Fruit fly (Drosophila melanogaster) whole organism, embryonic: ENCODE results near the gene Ptp69D.

Experiments used
- Adf1 ChIP-seq: fragments of 200-800 bp; sonication (Bioruptor generic); IDR thresholded peaks from 2 replicates; pipeline ENCODE4 v1.3.6; 2022; ENCODE audit warnings: missing biosample characterization, missing genetic modification characterization
- Aef1 ChIP-seq: fragments of 200-800 bp; sonication (Bioruptor generic); IDR thresholded peaks from 3 replicates; pipeline ENCODE4 v1.3.6; 2022; ENCODE audit warnings: missing biosample characterization, missing genetic modification characterization
- CG12104 ChIP-seq: fragments of 200-800 bp; sonication (Bioruptor generic); optimal IDR thresholded peaks from 3 replicates; lab custom pipeline; 2016; ENCODE audit warnings: missing biosample characterization, missing genetic modification characterization
- CG15011 ChIP-seq: fragments of 200-800 bp; sonication (Bioruptor generic); optimal IDR thresholded peaks from 3 replicates; lab custom pipeline; 2018; ENCODE audit warnings: missing biosample characterization, mild to moderate bottlenecking, missing genetic modification characterization
- CG15601 ChIP-seq: fragments of 200-800 bp; sonication (Bioruptor generic); optimal IDR thresholded peaks from 3 replicates; lab custom pipeline; 2019; ENCODE audit warnings: missing biosample characterization, mild to moderate bottlenecking, missing genetic modification characterization, moderate library complexity
- CG1792 ChIP-seq: fragments of 200-800 bp; sonication (Bioruptor generic); optimal IDR thresholded peaks from 2 replicates; lab custom pipeline; 2016; ENCODE audit warnings: missing biosample characterization, missing genetic modification characterization
- CG18262 ChIP-seq: fragments of 200-800 bp; optimal IDR thresholded peaks from 3 replicates; lab custom pipeline; 2019; ENCODE audit warnings: missing biosample characterization, mild to moderate bottlenecking, missing genetic modification characterization, moderate library complexity
- CG2129 ChIP-seq: fragments of 200-800 bp; sonication (Bioruptor generic); IDR thresholded peaks from 2 replicates; pipeline ENCODE4 v1.3.6; 2022; ENCODE audit warnings: missing biosample characterization, missing genetic modification characterization; ENCODE audit not compliant: partially characterized antibody
- CG2875 ChIP-seq: fragments of 200-800 bp; sonication (Bioruptor generic); optimal IDR thresholded peaks from 2 replicates; lab custom pipeline; 2017; ENCODE audit warnings: missing biosample characterization, mild to moderate bottlenecking, missing genetic modification characterization, missing genetic modification reagents
- CG32772 ChIP-seq: fragments of 200-800 bp; sonication (Bioruptor generic); IDR thresholded peaks from 2 replicates; pipeline ENCODE4 v1.3.6; 2022; ENCODE audit warnings: missing biosample characterization, missing genetic modification characterization
- CG34376 ChIP-seq: fragments of 200-800 bp; sonication (Bioruptor generic); optimal IDR thresholded peaks from 2 replicates; lab custom pipeline; 2018; ENCODE audit warnings: missing biosample characterization, mild to moderate bottlenecking, missing genetic modification characterization
- CG4617 ChIP-seq: fragments of 200-800 bp; sonication (Bioruptor generic); optimal IDR thresholded peaks from 3 replicates; lab custom pipeline; 2016; ENCODE audit warnings: missing biosample characterization, missing genetic modification characterization, borderline replicate concordance
- CG6175 ChIP-seq: fragments of 200-800 bp; sonication (Bioruptor generic); IDR thresholded peaks from 3 replicates; pipeline ENCODE4 v1.3.6; 2022; ENCODE audit warnings: missing biosample characterization, missing genetic modification characterization
- CG6272 ChIP-seq: fragments of 200-800 bp; sonication (Bioruptor generic); IDR thresholded peaks from 2 replicates; pipeline ENCODE4 v1.3.6; 2022; ENCODE audit warnings: missing biosample characterization, missing genetic modification characterization
- CG6689 ChIP-seq: fragments of 200-800 bp; sonication (Bioruptor generic); IDR thresholded peaks from 2 replicates; pipeline ENCODE4 v1.3.6; 2022; ENCODE audit warnings: missing biosample characterization, missing genetic modification characterization
- CG6791 ChIP-seq: fragments of 200-800 bp; sonication (Bioruptor generic); IDR thresholded peaks from 3 replicates; pipeline ENCODE4 v1.3.6; 2022; ENCODE audit warnings: missing biosample characterization, missing genetic modification characterization; ENCODE audit not compliant: partially characterized antibody
- CG8478 ChIP-seq: fragments of >200 bp; optimal IDR thresholded peaks from 2 replicates; lab custom pipeline; 2018
- CHES-1-like ChIP-seq: fragments of 200-800 bp; sonication (Bioruptor generic); optimal IDR thresholded peaks from 2 replicates; lab custom pipeline; 2016; ENCODE audit warnings: missing biosample characterization, missing genetic modification characterization
- Camta ChIP-seq: fragments of 200-800 bp; sonication (Bioruptor generic); optimal IDR thresholded peaks from 2 replicates; lab custom pipeline; 2016; ENCODE audit warnings: missing biosample characterization, missing genetic modification characterization
- CoRest ChIP-seq: fragments of 200-800 bp; sonication (Bioruptor generic); optimal IDR thresholded peaks from 3 replicates; lab custom pipeline; 2018; ENCODE audit warnings: missing biosample characterization, mild to moderate bottlenecking, missing genetic modification characterization, moderate library complexity
- Dp ChIP-seq: fragments of 200-800 bp; sonication (Bioruptor generic); optimal IDR thresholded peaks from 2 replicates; lab custom pipeline; 2018; ENCODE audit warnings: missing biosample characterization, mild to moderate bottlenecking, missing genetic modification characterization, moderate library complexity
- E2f2 ChIP-seq: fragments of 200-800 bp; sonication (Bioruptor generic); IDR thresholded peaks from 2 replicates; pipeline ENCODE4 v1.3.6; 2022; ENCODE audit warnings: missing biosample characterization, missing genetic modification characterization
- Fer2 ChIP-seq: fragments of 200-800 bp; sonication (Bioruptor generic); optimal IDR thresholded peaks from 2 replicates; lab custom pipeline; 2018; ENCODE audit warnings: missing biosample characterization, mild to moderate bottlenecking, missing genetic modification characterization, moderate library complexity
- Hand ChIP-seq: fragments of 200-800 bp; sonication (Bioruptor generic); optimal IDR thresholded peaks from 2 replicates; lab custom pipeline; 2017; ENCODE audit warnings: mild to moderate bottlenecking, missing biosample characterization, missing genetic modification reagents, missing genetic modification characterization
- HmgZ ChIP-seq: fragments of 200-800 bp; sonication (Bioruptor generic); optimal IDR thresholded peaks from 2 replicates; lab custom pipeline; 2018; ENCODE audit warnings: missing biosample characterization, mild to moderate bottlenecking, missing genetic modification characterization
- Lhr ChIP-seq: fragments of 200-800 bp; sonication (Bioruptor generic); optimal IDR thresholded peaks from 3 replicates; lab custom pipeline; 2017; ENCODE audit warnings: mild to moderate bottlenecking, missing biosample characterization, missing genetic modification reagents, missing genetic modification characterization
- Max ChIP-seq: fragments of 200-800 bp; sonication (Bioruptor generic); optimal IDR thresholded peaks from 2 replicates; lab custom pipeline; 2016; ENCODE audit warnings: missing biosample characterization, mild to moderate bottlenecking, missing genetic modification characterization
- Mes4 ChIP-seq: fragments of 200-800 bp; sonication (Bioruptor generic); optimal IDR thresholded peaks from 2 replicates; lab custom pipeline; 2016; ENCODE audit warnings: missing biosample characterization, missing genetic modification characterization
- Ptx1 ChIP-seq: fragments of 200-800 bp; sonication (Bioruptor generic); IDR thresholded peaks from 2 replicates; pipeline ENCODE4 v1.3.6; 2022; ENCODE audit warnings: missing biosample characterization, missing genetic modification characterization
- Sry-δ ChIP-seq: fragments of 200-800 bp; sonication (Bioruptor generic); optimal IDR thresholded peaks from 2 replicates; lab custom pipeline; 2016; ENCODE audit warnings: missing biosample characterization, missing genetic modification characterization
- Taf1 ChIP-seq: fragments of 200-800 bp; sonication (Bioruptor generic); IDR thresholded peaks from 2 replicates; pipeline ENCODE4 v1.3.6; 2022; ENCODE audit warnings: missing biosample characterization, missing genetic modification characterization
- ap ChIP-seq: fragments of 200-800 bp; sonication (Bioruptor generic); IDR thresholded peaks from 2 replicates; pipeline ENCODE4 v1.3.6; 2022; ENCODE audit warnings: missing biosample characterization, missing genetic modification characterization
- chinmo ChIP-seq: fragments of 200-800 bp; sonication (Bioruptor generic); IDR thresholded peaks from 4 replicates; pipeline ENCODE4 v1.3.6; 2022; ENCODE audit warnings: missing biosample characterization, missing genetic modification characterization; ENCODE audit not compliant: partially characterized antibody
- dysf ChIP-seq: fragments of 200-800 bp; sonication (Bioruptor generic); IDR thresholded peaks from 3 replicates; pipeline ENCODE4 v1.3.6; 2022; ENCODE audit warnings: missing biosample characterization, missing genetic modification characterization
- eyg ChIP-seq: fragments of 200-800 bp; sonication (Bioruptor generic); optimal IDR thresholded peaks from 3 replicates; lab custom pipeline; 2016; ENCODE audit warnings: missing biosample characterization, missing genetic modification characterization
- fd102C ChIP-seq: fragments of 200-800 bp; sonication (Bioruptor generic); optimal IDR thresholded peaks from 2 replicates; lab custom pipeline; 2018; ENCODE audit warnings: missing biosample characterization, mild to moderate bottlenecking, missing genetic modification characterization, moderate library complexity
- grn ChIP-seq: fragments of 200-800 bp; sonication (Bioruptor generic); optimal IDR thresholded peaks from 3 replicates; lab custom pipeline; 2017; ENCODE audit warnings: missing biosample characterization, missing genetic modification characterization
- gro ChIP-seq: fragments of 200-800 bp; sonication (Bioruptor generic); optimal IDR thresholded peaks from 2 replicates; lab custom pipeline; 2016; ENCODE audit warnings: missing biosample characterization, missing genetic modification characterization
- gt ChIP-seq: fragments of 200-800 bp; sonication (Bioruptor generic); IDR thresholded peaks from 2 replicates; pipeline ENCODE4 v1.3.6; 2022; ENCODE audit warnings: missing biosample characterization, missing genetic modification characterization
- knrl ChIP-seq: fragments of 200-800 bp; sonication (Bioruptor generic); IDR thresholded peaks from 3 replicates; pipeline ENCODE4 v1.3.6; 2022; ENCODE audit warnings: missing biosample characterization, missing genetic modification characterization; ENCODE audit not compliant: partially characterized antibody
- nau ChIP-seq: fragments of 200-800 bp; sonication (Bioruptor generic); optimal IDR thresholded peaks from 3 replicates; lab custom pipeline; 2017; ENCODE audit warnings: missing biosample characterization, mild to moderate bottlenecking, missing genetic modification characterization, missing genetic modification reagents
- nerfin-1 ChIP-seq: fragments of 200-800 bp; sonication (Bioruptor generic); optimal IDR thresholded peaks from 3 replicates; lab custom pipeline; 2019; ENCODE audit warnings: missing biosample characterization, mild to moderate bottlenecking, missing genetic modification characterization, moderate library complexity
- onecut ChIP-seq: fragments of 200-800 bp; sonication (Bioruptor generic); IDR thresholded peaks from 2 replicates; pipeline ENCODE4 v1.3.6; 2022; ENCODE audit warnings: missing biosample characterization, missing genetic modification characterization
- pfk ChIP-seq: fragments of 200-800 bp; sonication (Bioruptor generic); optimal IDR thresholded peaks from 2 replicates; lab custom pipeline; 2018; ENCODE audit warnings: missing biosample characterization, mild to moderate bottlenecking, missing genetic modification characterization, moderate library complexity
- sim ChIP-seq: fragments of 200-800 bp; sonication (Bioruptor generic); IDR thresholded peaks from 2 replicates; pipeline ENCODE4 v1.3.6; 2022; ENCODE audit warnings: missing biosample characterization, missing genetic modification characterization
- sima ChIP-seq: fragments of 200-800 bp; sonication (Bioruptor generic); optimal IDR thresholded peaks from 2 replicates; lab custom pipeline; 2016; ENCODE audit warnings: missing biosample characterization, missing genetic modification characterization
- slou ChIP-seq: fragments of 200-800 bp; sonication (Bioruptor generic); optimal IDR thresholded peaks from 3 replicates; lab custom pipeline; 2016; ENCODE audit warnings: missing biosample characterization, missing genetic modification characterization
- sr ChIP-seq: fragments of 200-800 bp; sonication (Bioruptor generic); IDR thresholded peaks from 3 replicates; pipeline ENCODE4 v1.3.6; 2022; ENCODE audit warnings: missing biosample characterization, missing genetic modification characterization
- tll ChIP-seq, 2 experiments: fragments of 200-800 bp in 1 of 2; fragments of >200 bp in 1 of 2; sonication (Bioruptor generic) in 1 of 2; optimal IDR thresholded peaks; 2 replicates each; lab custom pipeline; 2017 to 2019; ENCODE audit warnings: missing biosample characterization in 2 of 2, missing genetic modification characterization in 2 of 2, mild to moderate bottlenecking in 1 of 2, moderate library complexity in 1 of 2
- unpg ChIP-seq: fragments of 200-800 bp; sonication (Bioruptor generic); optimal IDR thresholded peaks from 3 replicates; lab custom pipeline; 2018; ENCODE audit warnings: missing biosample characterization, mild to moderate bottlenecking, missing genetic modification characterization, moderate library complexity
- wdn ChIP-seq: fragments of 200-800 bp; sonication (Bioruptor generic); IDR thresholded peaks from 2 replicates; pipeline ENCODE4 v1.3.6; 2022; ENCODE audit warnings: missing biosample characterization, missing genetic modification characterization
- zf30C ChIP-seq: fragments of 200-800 bp; sonication (Bioruptor generic); optimal IDR thresholded peaks from 3 replicates; lab custom pipeline; 2018; ENCODE audit warnings: missing biosample characterization, mild to moderate bottlenecking, missing genetic modification characterization

Ptp69D gene

dm6 chr3L:12741608-12742007 lies 6.9 kb downstream of the Ptp69D start, which contains the start of gene CG32112 (continued):
- TF ChIP-seq eyg (no peak), knrl (GFP tag; lab: Robert Waterston, UW) (peak; percentile 68; the same call in 2 of the 3 replicates), CG32772 (GFP tag; lab: Robert Waterston, UW) (no peak), CG4617 (GFP tag; lab: Kevin White, UChicago) (peak; percentile 50), nau (no peak), HmgZ (tag; lab: Kevin White, UChicago) (no peak), sima (GFP tag; lab: Kevin White, UChicago) (no peak), CG8478 (lab: Kevin White, UChicago) (no peak), CG2875 (GFP tag; lab: Kevin White, UChicago) (no peak), CG6272 (no peak), unpg (no peak), gt (GFP tag; lab: Robert Waterston, UW) (no peak), CG2129 (GFP tag; lab: Robert Waterston, UW) (peak; percentile 43), gro (GFP tag; lab: Kevin White, UChicago) (peak; percentile 25), CG6689 (GFP tag; lab: Robert Waterston, UW) (no peak), CG6791 (peak; percentile 67; the same call in 1 of the 3 replicates), dysf (GFP tag; lab: Robert Waterston, UW) (no peak), CHES-1-like (GFP tag; lab: Kevin White, UChicago) (peak; percentile 19), Sry-δ (GFP tag; lab: Kevin White, UChicago) (peak; percentile 89), Ptx1 (GFP tag; lab: Robert Waterston, UW) (no peak), Taf1 (no peak), Adf1 (GFP tag; lab: Robert Waterston, UW) (no peak), grn (GFP tag; lab: Kevin White, UChicago) (no peak), Hand (GFP tag; lab: Kevin White, UChicago) (no peak), CG18262 (tag; lab: Kevin White, UChicago) (peak; percentile 10), chinmo (GFP tag; lab: Robert Waterston, UW) (no peak), CG15601 (tag; lab: Kevin White, UChicago) (no peak), tll (GFP tag; optimal IDR thresholded peaks at IDR 0.05; lab: Kevin White, UChicago) (no peak), CG1792 (peak; percentile 8), sim (GFP tag; lab: Robert Waterston, UW) (no peak), Mes4 (GFP tag; lab: Kevin White, UChicago) (no peak), CG6175 (GFP tag; lab: Robert Waterston, UW) (no peak), nerfin-1 (no peak), Lhr (GFP tag; lab: Kevin White, UChicago) (no peak), wdn (GFP tag; lab: Robert Waterston, UW) (no peak), ap (GFP tag; lab: Robert Waterston, UW) (no peak), CG15011 (GFP tag; lab: Kevin White, UChicago) (no peak), Max (GFP tag; lab: Kevin White, UChicago) (no peak), Fer2 (tag; lab: Kevin White, UChicago) (no peak), fd102C (GFP tag; lab: Kevin White, UChicago) (no peak), zf30C (GFP tag; lab: Kevin White, UChicago) (no peak), CoRest (tag; lab: Kevin White, UChicago) (no peak), sr (no peak), onecut (no peak), CG34376 (GFP tag; lab: Kevin White, UChicago) (no peak), CG12104 (no peak), E2f2 (GFP tag; lab: Robert Waterston, UW) (peak; percentile 72), Dp (peak; percentile 68), Camta (no peak), Aef1 (no peak), slou (GFP tag; lab: Kevin White, UChicago) (no peak), pfk (peak; percentile 82)
